Worm (Caenorhabditis elegans): Measurements from ENCODE around the gene F20D6.12.

- no peak for TF ChIP-seq nhr-42 (GFP tag; IDR thresholded peaks at IDR 0.05)
- TF ChIP-seq dpl-1 (GFP tag; optimal IDR thresholded peaks at IDR 0.05): no peak
- TF ChIP-seq snpc-4 (tag; optimal IDR thresholded peaks at IDR 0.05): no peak
- TF ChIP-seq php-3 (GFP tag; IDR thresholded peaks at IDR 0.05): no peak
- no peak for TF ChIP-seq egl-27 (tag; optimal IDR thresholded peaks at IDR 0.05)
- TF ChIP-seq lin-1 (GFP tag; IDR thresholded peaks at IDR 0.05): no peak
- TF ChIP-seq snpc-1.2 (GFP tag; IDR thresholded peaks at IDR 0.05): no peak
- no peak for TF ChIP-seq nhr-77 (tag; optimal IDR thresholded peaks at IDR 0.05)
- no peak for TF ChIP-seq spr-3 (GFP tag; optimal IDR thresholded peaks at IDR 0.05)
- TF ChIP-seq lir-3 (tag; optimal IDR thresholded peaks at IDR 0.05): no peak
- no peak for TF ChIP-seq ztf-11 (tag; optimal IDR thresholded peaks at IDR 0.05)
- TF ChIP-seq tra-1 (GFP tag; IDR thresholded peaks at IDR 0.05): no peak
Observed at ce11 chrV:8212816-8213215, 22.9 kb upstream of the F20D6.12 start.

Data from whole organism, L4 larva.